Worm (Caenorhabditis elegans): ENCODE results near the gene dib-1.

- TF ChIP-seq ref-1 (GFP tag; conservative IDR thresholded peaks at IDR 0.05) (no peak), cog-1 (tag; optimal IDR thresholded peaks at IDR 0.05) (no peak)
Observed at ce11 chrIV:2931228-2931627, 40.5 kb downstream of the dib-1 start, which contains the start of gene samt-1.

Data from whole organism, midembryonic.